Worm (Caenorhabditis elegans): ENCODE data around the gene gldi-10.

gldi-10 gene

ce11 chrIV:9146819-9147518 lies 47.9 kb downstream of the gldi-10 start, which contains the start of the genes rpb-12 and aly-2 (continued):
- TF ChIP-seq unc-130 (GFP tag; optimal IDR thresholded peaks at IDR 0.05) = peak; percentile 65
- peak; percentile 95 for TF ChIP-seq efl-1 (GFP tag; optimal IDR thresholded peaks at IDR 0.05)
- TF ChIP-seq attf-6 (GFP tag; IDR thresholded peaks at IDR 0.05) = peak; percentile 83
- peak; percentile 64 for TF ChIP-seq F23B12.7 (tag; optimal IDR thresholded peaks at IDR 0.05; ENCODE audit: insufficient read depth)
- TF ChIP-seq ets-4 (GFP tag; optimal IDR thresholded peaks at IDR 0.05) = no peak
- TF ChIP-seq hlh-12 (tag; optimal IDR thresholded peaks at IDR 0.05) = no peak
- TF ChIP-seq tlf-1 (GFP tag; optimal IDR thresholded peaks at IDR 0.05) = peak; percentile 61
- TF ChIP-seq C17E4.6 (GFP tag; IDR thresholded peaks at IDR 0.05) = peak; percentile 50; the same call in 1 of the 2 replicates
- TF ChIP-seq K12H6.12 (tag; optimal IDR thresholded peaks at IDR 0.05) = no peak
- no peak for TF ChIP-seq ztf-26 (tag; optimal IDR thresholded peaks at IDR 0.05)
- peak; percentile 92 for TF ChIP-seq dox-1 (GFP tag; IDR thresholded peaks at IDR 0.05)
- no peak for TF ChIP-seq ztf-22 (GFP tag; optimal IDR thresholded peaks at IDR 0.05)
- TF ChIP-seq ceh-58 (GFP tag; IDR thresholded peaks at IDR 0.05) = no peak
- TF ChIP-seq sdz-38 (tag; optimal IDR thresholded peaks at IDR 0.05) = no peak
- no peak for TF ChIP-seq T07F8.4 (tag; optimal IDR thresholded peaks at IDR 0.05)
- TF ChIP-seq nfya-2 (GFP tag; IDR thresholded peaks at IDR 0.05) = no peak
- TF ChIP-seq snpc-4 (GFP tag; optimal IDR thresholded peaks at IDR 0.05) = peak; percentile 79
- TF ChIP-seq snpc-4 (tag; optimal IDR thresholded peaks at IDR 0.05) = peak; percentile 61 to 80 (median 64)
- peak; percentile 23 for TF ChIP-seq ceh-27 (GFP tag; optimal IDR thresholded peaks at IDR 0.05)
- no peak for TF ChIP-seq nfya-1 (tag; optimal IDR thresholded peaks at IDR 0.05; ENCODE audit: borderline replicate concordance, insufficient read depth)
- peak; percentile 81 for TF ChIP-seq lin-54 (GFP tag; optimal IDR thresholded peaks at IDR 0.05)
- TF ChIP-seq aptf-2 (GFP tag; conservative IDR thresholded peaks at IDR 0.05) = no peak
- TF ChIP-seq die-1 (tag; optimal IDR thresholded peaks at IDR 0.05) = no peak
- no peak for TF ChIP-seq hrde-1 (tag; optimal IDR thresholded peaks at IDR 0.05; ENCODE audit: borderline replicate concordance)
- no peak for TF ChIP-seq gei-17 (GFP tag; optimal IDR thresholded peaks at IDR 0.05)
- peak; percentile 75 for TF ChIP-seq pbrm-1 (GFP tag; IDR thresholded peaks at IDR 0.05)
- peak; percentile 88 for TF ChIP-seq xnd-1 (tag; optimal IDR thresholded peaks at IDR 0.05)
- no peak for TF ChIP-seq chd-7 (tag; optimal IDR thresholded peaks at IDR 0.05)
- TF ChIP-seq hsf-1 (GFP tag; IDR thresholded peaks at IDR 0.05) = peak; percentile 82
- TF ChIP-seq snpc-1.3 (tag; optimal IDR thresholded peaks at IDR 0.05; ENCODE audit: insufficient read depth) = peak; percentile 50
- no peak for TF ChIP-seq madf-10 (tag; optimal IDR thresholded peaks at IDR 0.05)
- peak; percentile 100 for TF ChIP-seq attf-3 (GFP tag; conservative IDR thresholded peaks at IDR 0.05)
- TF ChIP-seq lsl-1 (GFP tag; optimal IDR thresholded peaks at IDR 0.05) = peak; percentile 68
- no peak for TF ChIP-seq lsy-27 (tag; optimal IDR thresholded peaks at IDR 0.05; ENCODE audit: borderline replicate concordance, insufficient read depth)
- TF ChIP-seq Y53G8AR.9 (GFP tag; conservative IDR thresholded peaks at IDR 0.05) = 0 out of 2 replicates have a peak, but pooled peaks have one; percentile 39
- peak; percentile 88 for TF ChIP-seq ceh-91 (GFP tag; IDR thresholded peaks at IDR 0.05)
- TF ChIP-seq atf-7 (tag; optimal IDR thresholded peaks at IDR 0.05) = no peak
- no peak for TF ChIP-seq athp-1 (tag; optimal IDR thresholded peaks at IDR 0.05)
- no peak for TF ChIP-seq cebp-2 (GFP tag; IDR thresholded peaks at IDR 0.05)
- TF ChIP-seq snpc-1.1 (tag; optimal IDR thresholded peaks at IDR 0.05; ENCODE audit: insufficient read depth) = peak; percentile 59
- no peak for TF ChIP-seq ZK185.1 (tag; optimal IDR thresholded peaks at IDR 0.05; ENCODE audit: poor library complexity, severe bottlenecking)
- TF ChIP-seq rec-8 (tag; optimal IDR thresholded peaks at IDR 0.05) = no peak
- TF ChIP-seq ekl-4 (GFP tag; IDR thresholded peaks at IDR 0.05) = peak; percentile 67; the same call in 1 of the 2 replicates
- no peak for TF ChIP-seq akir-1 (GFP tag; optimal IDR thresholded peaks at IDR 0.05)
- peak in 1 of 3 experiments; percentile 66 for TF ChIP-seq lin-35 (GFP tag; optimal IDR thresholded peaks at IDR 0.05)
- TF ChIP-seq lin-26 (GFP tag; IDR thresholded peaks at IDR 0.05) = no peak

All from whole organism, young adult.